Worm (Caenorhabditis elegans) whole organism, L4 larva: ENCODE measurements around the gene act-1.

Experiments
- arid-1 ChIP-seq: fragments of 200-800 bp; sonication (Bioruptor generic); conservative IDR thresholded peaks from 2 replicates; pipeline ENCODE4 v1.3.6; 2022; ENCODE audit warnings: missing genetic modification reagents, missing genetic modification characterization, missing compliant biosample characterization
- ceh-82 ChIP-seq: sonication (generic microtip); optimal IDR thresholded peaks from 2 replicates; lab custom pipeline; 2017; ENCODE audit warnings: missing biosample characterization, missing genetic modification characterization
- daf-16 ChIP-seq, 3 experiments: sonication (generic microtip); optimal IDR thresholded peaks; 2 replicates each; lab custom pipeline; 2016 to 2017; ENCODE audit warnings: missing genetic modification characterization in 3 of 3, missing genetic modification reagents in 3 of 3, mild to moderate bottlenecking in 2 of 3, missing compliant biosample characterization in 2 of 3, missing biosample characterization in 1 of 3, moderate library complexity in 1 of 3
- fos-1 ChIP-seq: fragments of 150-350 bp; optimal IDR thresholded peaks from 2 replicates; lab custom pipeline; 2014; ENCODE audit warnings: missing biosample characterization, missing genetic modification characterization
- lin-39 ChIP-seq: fragments of 150-350 bp; optimal IDR thresholded peaks from 2 replicates; lab custom pipeline; 2014; ENCODE audit warnings: missing biosample characterization, missing genetic modification reagents, missing genetic modification characterization
- mep-1 ChIP-seq: fragments of 150-350 bp; sonication (generic microtip); optimal IDR thresholded peaks from 3 replicates; lab custom pipeline; 2014; ENCODE audit warnings: missing biosample characterization, missing genetic modification characterization
- nhr-11 ChIP-seq: fragments of 150-350 bp; optimal IDR thresholded peaks from 2 replicates; lab custom pipeline; 2014; ENCODE audit warnings: missing biosample characterization, missing genetic modification characterization
- nhr-237 ChIP-seq: sonication (generic microtip); optimal IDR thresholded peaks from 2 replicates; lab custom pipeline; 2017; ENCODE audit warnings: missing biosample characterization, missing genetic modification characterization
- nhr-41 ChIP-seq: fragments of 200-800 bp; sonication (Bioruptor generic); IDR thresholded peaks from 2 replicates; pipeline ENCODE4 v1.3.6; 2022; ENCODE audit warnings: missing genetic modification reagents, missing genetic modification characterization, missing compliant biosample characterization
- pha-4 ChIP-seq, 2 experiments: fragments of 150-350 bp in 1 of 2; fragments of 200-800 bp in 1 of 2; sonication (Bioruptor generic) in 1 of 2; IDR thresholded peaks in 1 of 2; optimal IDR thresholded peaks in 1 of 2; 2 replicates each; pipeline versions ENCODE4 v1.3.6 to Lab custom; 2014 to 2022; ENCODE audit warnings: missing genetic modification characterization in 2 of 2, missing genetic modification reagents in 2 of 2, missing biosample characterization in 1 of 2, missing compliant biosample characterization in 1 of 2

DNA sequence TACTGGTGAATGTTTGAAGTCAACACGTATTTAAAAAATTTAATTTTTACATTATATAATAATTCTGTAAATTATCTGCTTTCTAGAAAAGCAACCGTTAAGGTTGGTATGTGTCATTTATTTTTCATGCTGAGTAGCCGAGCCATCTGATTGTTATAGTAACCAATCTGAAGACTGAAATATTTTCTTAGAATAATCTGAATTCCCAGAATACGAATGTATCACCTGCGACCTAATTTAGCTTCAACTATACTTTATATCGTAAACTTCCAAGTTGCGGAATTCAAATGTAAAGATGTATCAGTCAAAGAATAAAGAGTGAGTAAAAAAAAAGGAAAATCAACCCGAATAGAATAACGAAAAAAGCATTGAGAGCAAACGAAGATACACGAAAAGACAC is 47.6 kb upstream of the act-1 start:
- no peak for TF ChIP-seq fos-1
- TF ChIP-seq nhr-237 (tag; lab: Kevin White, UChicago) = no peak
- no peak for TF ChIP-seq arid-1
- no peak for TF ChIP-seq lin-39
- TF ChIP-seq ceh-82 (tag; lab: Kevin White, UChicago) = no peak
- TF ChIP-seq daf-16 (GFP tag; optimal IDR thresholded peaks at IDR 0.05; lab: Kevin White, UChicago) = no peak
- TF ChIP-seq daf-16 (tag; optimal IDR thresholded peaks at IDR 0.05; lab: Kevin White, UChicago) = no peak
- TF ChIP-seq nhr-11 (tag; lab: Kevin White, UChicago) = no peak
- no peak for TF ChIP-seq nhr-41 (GFP tag; lab: Robert Waterston, UW)
- TF ChIP-seq mep-1 (tag; lab: Kevin White, UChicago) = no peak
- no peak for TF ChIP-seq pha-4 (GFP tag; IDR thresholded peaks at IDR 0.05; lab: Robert Waterston, UW)
- no peak for TF ChIP-seq pha-4 (tag; optimal IDR thresholded peaks at IDR 0.05; lab: Kevin White, UChicago)
